Worm (Caenorhabditis elegans) whole organism, L2 larva: ENCODE results near the gene W01D2.1.

Source experiments
- aly-2 ChIP-seq: fragments of 150-350 bp; optimal IDR thresholded peaks from 2 replicates; lab custom pipeline; 2014; ENCODE audit warnings: missing biosample characterization, missing genetic modification characterization
- ama-1 ChIP-seq: fragments of 150-350 bp; optimal IDR thresholded peaks from 2 replicates; lab custom pipeline; 2018; ENCODE audit warnings: inconsistent platforms
- lin-11 ChIP-seq: fragments of 150-350 bp; sonication (generic microtip); optimal IDR thresholded peaks from 2 replicates; lab custom pipeline; 2014; ENCODE audit warnings: missing biosample characterization, missing genetic modification characterization, inconsistent platforms, mixed read lengths
- lin-13 ChIP-seq: fragments of 150-350 bp; optimal IDR thresholded peaks from 2 replicates; lab custom pipeline; 2014; ENCODE audit warnings: missing biosample characterization, missing genetic modification reagents, missing genetic modification characterization
- nhr-23 ChIP-seq: fragments of 150-350 bp; optimal IDR thresholded peaks from 2 replicates; lab custom pipeline; 2014; ENCODE audit warnings: missing biosample characterization, missing genetic modification reagents, missing genetic modification characterization
- nhr-237 ChIP-seq: fragments of 150-350 bp; optimal IDR thresholded peaks from 2 replicates; lab custom pipeline; 2014; ENCODE audit warnings: missing biosample characterization, missing genetic modification characterization
- nhr-25 ChIP-seq: fragments of 150-350 bp; sonication (generic microtip); optimal IDR thresholded peaks from 3 replicates; lab custom pipeline; 2014; ENCODE audit warnings: missing biosample characterization, missing genetic modification characterization
- nhr-77 ChIP-seq: fragments of 150-350 bp; optimal IDR thresholded peaks from 2 replicates; lab custom pipeline; 2014; ENCODE audit warnings: missing biosample characterization, missing genetic modification characterization
- skn-1 ChIP-seq: sonication (generic microtip); optimal IDR thresholded peaks from 2 replicates; lab custom pipeline; 2017; ENCODE audit warnings: missing biosample characterization, missing genetic modification characterization
- ztf-11 ChIP-seq: sonication (generic microtip); optimal IDR thresholded peaks from 2 replicates; lab custom pipeline; 2017; ENCODE audit warnings: missing biosample characterization, missing genetic modification characterization

DNA sequence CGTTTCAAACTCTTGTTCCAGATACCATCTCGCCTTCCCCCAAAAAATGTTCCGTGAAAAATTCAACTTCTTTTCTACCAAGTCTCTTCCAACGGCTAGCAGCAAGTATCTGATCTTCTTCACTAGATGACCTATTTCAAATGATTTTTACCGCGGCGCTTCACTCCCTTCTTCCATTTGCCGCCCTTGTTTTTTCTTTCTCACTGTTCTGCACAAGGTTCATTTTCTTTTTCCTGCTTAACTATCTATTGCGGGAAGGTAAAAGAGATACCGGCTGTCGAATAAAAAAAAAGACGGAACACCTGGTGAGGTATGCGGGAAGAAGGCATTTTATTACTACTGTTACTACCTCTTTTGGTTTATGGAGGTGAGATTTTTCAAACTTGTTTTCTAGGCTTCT, 27.7 kb downstream of the W01D2.1 start, which contains the start of gene cdh-7:
- TF ChIP-seq lin-11 (tag; lab: Kevin White, UChicago) (no peak), nhr-237 (tag; lab: Kevin White, UChicago) (no peak), aly-2 (tag; lab: Kevin White, UChicago) (no peak), ztf-11 (tag; lab: Kevin White, UChicago) (no peak), nhr-77 (tag; lab: Kevin White, UChicago) (no peak), skn-1 (tag; lab: Kevin White, UChicago) (no peak), nhr-25 (tag; lab: Kevin White, UChicago) (no peak), lin-13 (GFP tag; lab: Kevin White, UChicago) (no peak), ama-1 (lab: Kevin White, UChicago) (no peak), nhr-23 (tag; lab: Kevin White, UChicago) (no peak)
